Worm (Caenorhabditis elegans): Measurements from ENCODE around the gene dyc-1.
A peak's percentile ranks its signal among the peaks of the same experiment; 100 is the strongest.

Gene dyc-1

DNA sequence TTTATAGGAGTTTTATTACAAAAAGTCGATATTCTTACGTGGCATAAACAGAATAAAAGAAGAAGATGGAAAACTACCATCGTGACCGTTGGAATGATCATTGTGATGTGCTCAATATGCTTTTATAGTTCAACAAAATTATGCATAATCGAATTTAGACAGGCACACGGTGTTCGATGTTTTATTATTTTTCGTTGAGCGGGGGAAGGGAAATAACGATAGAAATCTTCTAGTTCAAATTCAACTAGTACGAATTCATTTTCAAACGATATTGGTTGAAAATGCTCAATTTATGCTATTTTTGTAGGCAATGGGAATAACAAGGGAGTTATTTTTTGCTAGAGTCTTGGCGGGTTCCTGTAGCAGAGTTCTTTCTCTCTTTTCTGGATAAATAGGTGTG is 29.2 kb downstream of the dyc-1 start, which contains the start of gene C33G3.5:
TSS of gene C33G3.5 (minus strand) at position 101 of the 400 bp plus-strand sequence.
- TF ChIP-seq daf-12 (tag; optimal IDR thresholded peaks at IDR 0.05) (no peak), mdl-1 (tag; optimal IDR thresholded peaks at IDR 0.05) (no peak), ceh-16 (tag; optimal IDR thresholded peaks at IDR 0.05) (no peak), elt-2 (tag; optimal IDR thresholded peaks at IDR 0.05) (no peak), nhr-11 (tag; optimal IDR thresholded peaks at IDR 0.05) (no peak), ama-1 (optimal IDR thresholded peaks at IDR 0.05) (no peak), lin-15B (tag; optimal IDR thresholded peaks at IDR 0.05) (no peak), hmg-11 (tag; optimal IDR thresholded peaks at IDR 0.05) (no peak), elt-1 (tag; optimal IDR thresholded peaks at IDR 0.05) (no peak)

DNA sequence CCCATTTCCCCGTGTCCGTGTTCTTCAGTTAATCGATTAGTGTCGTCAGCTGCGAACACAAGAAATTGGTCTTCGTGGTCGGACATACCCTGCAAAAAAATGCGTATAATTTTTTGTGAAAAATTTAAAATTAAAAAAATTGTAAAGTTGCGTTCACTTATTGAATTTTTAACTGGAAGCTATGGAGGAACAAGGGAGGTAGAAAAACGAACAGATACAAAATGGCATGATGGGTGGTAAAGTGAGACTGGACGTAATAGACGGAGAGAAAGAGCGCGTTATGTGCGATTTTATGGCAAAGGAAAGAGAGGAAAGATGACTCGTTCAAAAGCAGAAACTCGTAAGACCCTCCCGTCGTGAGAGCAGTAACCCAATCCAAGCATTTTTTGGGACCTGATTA is 34.9 kb downstream of the dyc-1 start, which contains the start of gene C33G3.6:
TSS of gene C33G3.6 (minus strand) at position 101 of the 400 bp plus-strand sequence.
- TF ChIP-seq nhr-77 (tag; optimal IDR thresholded peaks at IDR 0.05) (no peak), ceh-16 (tag; optimal IDR thresholded peaks at IDR 0.05) (no peak), nhr-76 (tag; optimal IDR thresholded peaks at IDR 0.05) (no peak), skn-1 (tag; optimal IDR thresholded peaks at IDR 0.05) (no peak), nhr-237 (tag; optimal IDR thresholded peaks at IDR 0.05) (no peak), egl-5 (tag; optimal IDR thresholded peaks at IDR 0.05) (peak; percentile 19), pqm-1 (tag; optimal IDR thresholded peaks at IDR 0.05) (no peak)

DNA sequence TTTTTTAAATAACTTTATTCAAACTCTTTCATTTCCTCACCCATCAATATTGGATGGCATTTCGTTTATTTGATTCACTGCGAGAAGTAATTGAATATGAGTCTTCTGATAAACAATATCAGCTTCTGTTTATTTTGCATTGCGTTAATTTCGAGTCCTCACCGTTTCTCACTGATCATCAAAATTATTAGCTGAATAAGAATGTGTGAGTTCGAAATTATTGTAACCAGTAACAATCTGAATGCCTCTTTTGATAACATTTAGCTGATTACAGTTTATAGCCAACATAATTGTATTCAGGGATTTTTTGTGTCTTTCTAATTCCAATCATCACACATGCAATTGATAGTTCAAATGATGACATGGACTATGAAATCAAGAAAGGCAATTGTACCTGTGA is 35.9 kb downstream of the dyc-1 start, which contains the start of gene F16B12.1:
TSS of gene F16B12.1 (plus strand) at position 301 of the 400 bp plus-strand sequence.
- TF ChIP-seq mml-1 (tag; optimal IDR thresholded peaks at IDR 0.05) (no peak), mdl-1 (tag; optimal IDR thresholded peaks at IDR 0.05) (no peak), nhr-28 (tag; optimal IDR thresholded peaks at IDR 0.05) (no peak), jun-1 (tag; optimal IDR thresholded peaks at IDR 0.05) (no peak)

DNA sequence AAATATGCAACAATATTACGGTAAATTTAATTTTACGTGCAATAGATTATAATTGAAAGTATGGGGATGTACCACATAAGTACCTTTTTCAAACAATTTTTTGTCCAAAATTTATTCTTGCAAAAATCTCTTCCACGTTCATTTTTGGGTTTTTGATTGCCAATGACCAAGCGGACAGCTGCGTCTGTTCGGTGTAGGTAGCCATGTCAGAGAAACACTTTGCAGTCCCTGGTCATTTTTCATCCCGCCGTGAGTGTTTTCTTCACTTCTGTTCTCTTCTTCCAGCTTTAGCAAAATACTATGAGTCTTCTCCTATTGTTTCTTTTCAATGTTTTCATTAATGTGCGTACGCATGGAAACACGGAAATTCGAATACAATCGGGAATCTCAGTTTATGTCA is 40.8 kb downstream of the dyc-1 start, which contains the start of gene dsl-4:
TSS of gene dsl-4 (plus strand) at position 301 of the 400 bp plus-strand sequence.
- TF ChIP-seq elt-2 (tag; optimal IDR thresholded peaks at IDR 0.05): no peak
- no peak for TF ChIP-seq nhr-76 (tag; optimal IDR thresholded peaks at IDR 0.05)
- no peak for TF ChIP-seq egl-5 (tag; optimal IDR thresholded peaks at IDR 0.05)
- TF ChIP-seq nhr-23 (tag; optimal IDR thresholded peaks at IDR 0.05): no peak
- no peak for TF ChIP-seq nhr-11 (tag; optimal IDR thresholded peaks at IDR 0.05)

DNA sequence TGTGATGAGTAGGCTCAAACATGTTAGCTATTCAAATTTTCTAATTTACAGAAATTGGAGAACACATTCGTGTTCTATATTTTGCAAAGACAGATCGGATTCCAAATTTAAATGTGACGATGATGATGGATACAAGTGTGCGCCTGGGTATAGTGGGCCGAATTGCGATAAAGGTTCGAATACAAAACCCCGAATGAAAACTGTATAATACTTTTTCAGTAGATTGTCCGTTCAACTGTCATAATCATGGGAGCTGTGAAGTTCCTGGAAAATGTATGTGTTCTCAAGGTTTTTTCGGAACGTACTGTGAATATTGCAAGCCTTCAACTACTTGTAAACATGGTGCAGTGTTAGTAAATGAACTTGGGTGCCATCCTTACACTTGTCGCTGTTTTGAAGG is 41.7 kb downstream of the dyc-1 start:
- no peak for TF ChIP-seq ztf-4 (tag; optimal IDR thresholded peaks at IDR 0.05)
- no peak for TF ChIP-seq tbx-2 (tag; optimal IDR thresholded peaks at IDR 0.05)
- no peak for TF ChIP-seq ceh-9 (tag; optimal IDR thresholded peaks at IDR 0.05)
- TF ChIP-seq skn-1 (tag; optimal IDR thresholded peaks at IDR 0.05): no peak
- TF ChIP-seq egl-5 (tag; optimal IDR thresholded peaks at IDR 0.05): no peak
- no peak for TF ChIP-seq jun-1 (tag; optimal IDR thresholded peaks at IDR 0.05)
- no peak for TF ChIP-seq aly-2 (tag; optimal IDR thresholded peaks at IDR 0.05)

DNA sequence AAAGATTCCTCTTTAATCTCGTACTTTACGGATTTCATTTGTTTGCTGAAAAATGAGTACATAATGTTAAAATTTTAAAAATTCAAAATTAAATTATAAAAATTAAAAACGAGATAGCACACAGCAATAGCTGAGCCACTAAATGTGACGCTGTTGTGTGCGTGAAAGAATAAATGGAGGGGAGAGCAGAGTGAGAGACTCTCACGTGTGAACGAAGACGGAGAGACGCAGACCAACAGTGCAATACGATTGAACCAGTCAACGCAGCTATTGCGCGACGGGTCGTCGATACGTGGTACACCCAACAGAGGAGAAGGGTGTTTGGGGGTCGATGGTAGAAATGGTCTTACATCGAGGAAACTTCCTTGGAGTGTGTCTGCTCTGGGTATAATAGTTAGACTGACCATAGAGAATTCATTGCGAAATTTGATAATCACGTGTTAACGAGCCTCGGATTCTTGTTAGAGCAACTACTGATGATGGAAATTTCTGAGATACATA is 49.3 kb downstream of the dyc-1 start, which contains the start of gene F16B12.4:
TSS of gene F16B12.4 (minus strand) at position 51 of the 501 bp plus-strand sequence.
- TF ChIP-seq ceh-82 (tag; optimal IDR thresholded peaks at IDR 0.05): no peak
- TF ChIP-seq hmg-11 (tag; optimal IDR thresholded peaks at IDR 0.05): peak; percentile 11
- TF ChIP-seq nfya-1 (tag; optimal IDR thresholded peaks at IDR 0.05; ENCODE audit: insufficient read depth): peak; percentile 22
- no peak for TF ChIP-seq fkh-2 (tag; optimal IDR thresholded peaks at IDR 0.05)
- no peak for TF ChIP-seq zag-1 (tag; optimal IDR thresholded peaks at IDR 0.05)

DNA sequence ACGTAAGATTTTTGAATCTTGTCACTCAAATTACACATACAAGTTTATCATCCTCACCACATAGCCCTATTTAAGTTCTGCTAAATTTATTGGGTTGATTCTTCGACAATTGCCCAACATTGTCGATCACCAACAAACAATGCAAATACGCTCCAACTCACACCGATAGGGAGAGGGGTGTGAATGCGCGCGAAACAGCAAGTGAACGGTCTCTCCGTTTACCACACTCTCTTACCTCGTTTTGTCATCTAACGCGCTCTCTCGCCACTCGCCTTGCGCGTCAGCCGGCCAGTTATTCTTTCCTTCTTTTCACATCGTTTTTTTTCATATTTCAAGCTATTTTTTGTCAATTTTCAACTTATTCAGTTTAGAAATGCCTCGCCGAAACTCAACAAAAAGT is 52.7 kb downstream of the dyc-1 start, which contains the start of gene F16B12.6:
TSS of gene F16B12.6 (plus strand) at position 331 of the 400 bp plus-strand sequence.
- peak; percentile 47 for TF ChIP-seq jun-1 (tag; optimal IDR thresholded peaks at IDR 0.05)
- no peak for TF ChIP-seq mml-1 (tag; optimal IDR thresholded peaks at IDR 0.05)
- TF ChIP-seq nhr-43 (tag; optimal IDR thresholded peaks at IDR 0.05; ENCODE audit: poor library complexity, severe bottlenecking): peak; percentile 37
- no peak for TF ChIP-seq R02D3.7 (tag; optimal IDR thresholded peaks at IDR 0.05)
- TF ChIP-seq snpc-4 (tag; optimal IDR thresholded peaks at IDR 0.05): peak; percentile 54
- no peak for TF ChIP-seq nhr-76 (tag; optimal IDR thresholded peaks at IDR 0.05)
- no peak for TF ChIP-seq egl-27 (tag; optimal IDR thresholded peaks at IDR 0.05)
- no peak for TF ChIP-seq nhr-12 (tag; optimal IDR thresholded peaks at IDR 0.05)
- peak; percentile 89 for TF ChIP-seq pha-4 (tag; optimal IDR thresholded peaks at IDR 0.05)
- peak; percentile 69 for TF ChIP-seq nhr-23 (tag; optimal IDR thresholded peaks at IDR 0.05)
- peak; percentile 84 for TF ChIP-seq nfya-1 (tag; optimal IDR thresholded peaks at IDR 0.05; ENCODE audit: insufficient read depth)
- TF ChIP-seq nhr-237 (tag; optimal IDR thresholded peaks at IDR 0.05): no peak
- no peak for TF ChIP-seq unc-39 (tag; optimal IDR thresholded peaks at IDR 0.05)
- TF ChIP-seq unc-62 (GFP tag; optimal IDR thresholded peaks at IDR 0.05): no peak
- peak; percentile 2 for TF ChIP-seq lsy-12 (tag; optimal IDR thresholded peaks at IDR 0.05)
- TF ChIP-seq nhr-28 (tag; optimal IDR thresholded peaks at IDR 0.05): no peak
- TF ChIP-seq elt-2 (tag; optimal IDR thresholded peaks at IDR 0.05): peak; percentile 64
- TF ChIP-seq ceh-28 (tag; optimal IDR thresholded peaks at IDR 0.05): peak; percentile 17
- no peak for TF ChIP-seq mdl-1 (tag; optimal IDR thresholded peaks at IDR 0.05)
- TF ChIP-seq sea-2 (GFP tag; optimal IDR thresholded peaks at IDR 0.05): no peak
- TF ChIP-seq ceh-16 (tag; optimal IDR thresholded peaks at IDR 0.05): no peak
- TF ChIP-seq ama-1 (optimal IDR thresholded peaks at IDR 0.05): peak; percentile 38
- no peak for TF ChIP-seq ztf-4 (tag; optimal IDR thresholded peaks at IDR 0.05)
- no peak for TF ChIP-seq fkh-2 (tag; optimal IDR thresholded peaks at IDR 0.05)
- peak; percentile 80 for TF ChIP-seq nhr-25 (tag; optimal IDR thresholded peaks at IDR 0.05)
- TF ChIP-seq ceh-9 (tag; optimal IDR thresholded peaks at IDR 0.05): no peak
